Fruit fly (Drosophila melanogaster) whole organism, embryonic: ENCODE data around the gene CG34134.
A peak's percentile ranks its signal among the peaks of the same experiment; 100 is the strongest.

ENCODE experiments used
- Atf3 ChIP-seq: fragments of 200-800 bp; sonication (Bioruptor generic); optimal IDR thresholded peaks from 3 replicates; lab custom pipeline; 2016; ENCODE audit warnings: missing biosample characterization, missing genetic modification characterization
- B-H2 ChIP-seq: fragments of 200-800 bp; sonication (Bioruptor generic); optimal IDR thresholded peaks from 2 replicates; lab custom pipeline; 2018; ENCODE audit warnings: missing biosample characterization, mild to moderate bottlenecking, missing genetic modification characterization
- CG10209 ChIP-seq: fragments of 200-800 bp; sonication (Bioruptor generic); optimal IDR thresholded peaks from 3 replicates; lab custom pipeline; 2017; ENCODE audit warnings: missing biosample characterization, mild to moderate bottlenecking, missing genetic modification characterization, missing genetic modification reagents
- CG1024 ChIP-seq: fragments of 200-800 bp; sonication (Bioruptor generic); IDR thresholded peaks from 2 replicates; pipeline ENCODE4 v1.3.6; 2022; ENCODE audit warnings: missing biosample characterization, missing genetic modification characterization
- CG10274 ChIP-seq: fragments of 200-800 bp; sonication (Bioruptor generic); optimal IDR thresholded peaks from 3 replicates; lab custom pipeline; 2017; ENCODE audit warnings: missing biosample characterization, mild to moderate bottlenecking, missing genetic modification characterization
- CG10321 ChIP-seq: fragments of 200-800 bp; sonication (Bioruptor generic); IDR thresholded peaks from 2 replicates; pipeline ENCODE4 v1.3.6; 2022; ENCODE audit warnings: missing biosample characterization, missing genetic modification characterization
- CG10979 ChIP-seq: fragments of 200-800 bp; sonication (Bioruptor generic); optimal IDR thresholded peaks from 2 replicates; lab custom pipeline; 2018; ENCODE audit warnings: missing biosample characterization, mild to moderate bottlenecking, missing genetic modification characterization, moderate library complexity
- CG15514 ChIP-seq: fragments of 200-800 bp; sonication (Bioruptor generic); optimal IDR thresholded peaks from 3 replicates; lab custom pipeline; 2017; ENCODE audit warnings: missing biosample characterization, missing genetic modification characterization, mild to moderate bottlenecking, moderate library complexity, missing genetic modification reagents
- CG16779 ChIP-seq: fragments of 200-800 bp; sonication (Bioruptor generic); IDR thresholded peaks from 2 replicates; pipeline ENCODE4 v1.3.6; 2022; ENCODE audit warnings: missing biosample characterization, missing genetic modification characterization
- CG2129 ChIP-seq: fragments of 200-800 bp; sonication (Bioruptor generic); IDR thresholded peaks from 2 replicates; pipeline ENCODE4 v1.3.6; 2022; ENCODE audit warnings: missing biosample characterization, missing genetic modification characterization; ENCODE audit not compliant: partially characterized antibody
- CG31365 ChIP-seq: fragments of 200-800 bp; sonication (Bioruptor generic); optimal IDR thresholded peaks from 2 replicates; lab custom pipeline; 2018; ENCODE audit warnings: missing biosample characterization, mild to moderate bottlenecking, missing genetic modification characterization
- CG4707 ChIP-seq: fragments of 200-800 bp; sonication (Bioruptor generic); optimal IDR thresholded peaks from 2 replicates; lab custom pipeline; 2018; ENCODE audit warnings: missing biosample characterization, mild to moderate bottlenecking, missing genetic modification characterization, moderate library complexity
- CG6254 ChIP-seq: fragments of 200-800 bp; sonication (Bioruptor generic); optimal IDR thresholded peaks from 3 replicates; lab custom pipeline; 2017; ENCODE audit warnings: mild to moderate bottlenecking, missing biosample characterization, missing genetic modification reagents, missing genetic modification characterization
- CG7372 ChIP-seq: fragments of 200-800 bp; sonication (Bioruptor generic); IDR thresholded peaks from 2 replicates; pipeline ENCODE4 v1.3.6; 2022; ENCODE audit warnings: missing biosample characterization, missing genetic modification characterization
- CG8765 ChIP-seq: fragments of 200-800 bp; sonication (Bioruptor generic); IDR thresholded peaks from 2 replicates; pipeline ENCODE4 v1.3.6; 2022; ENCODE audit warnings: missing biosample characterization, missing genetic modification characterization
- CG9797 ChIP-seq: fragments of 200-800 bp; sonication (Bioruptor generic); optimal IDR thresholded peaks from 3 replicates; lab custom pipeline; 2018; ENCODE audit warnings: missing biosample characterization, mild to moderate bottlenecking, missing genetic modification characterization
- CHES-1-like ChIP-seq: fragments of 200-800 bp; sonication (Bioruptor generic); optimal IDR thresholded peaks from 2 replicates; lab custom pipeline; 2016; ENCODE audit warnings: missing biosample characterization, missing genetic modification characterization
- Chrac-16 ChIP-seq: fragments of 200-800 bp; sonication (Bioruptor generic); optimal IDR thresholded peaks from 3 replicates; lab custom pipeline; 2016; ENCODE audit warnings: missing biosample characterization, missing genetic modification characterization
- CrebB ChIP-seq: fragments of 200-800 bp; sonication (Bioruptor generic); optimal IDR thresholded peaks from 3 replicates; lab custom pipeline; 2018; ENCODE audit warnings: missing biosample characterization, mild to moderate bottlenecking, missing genetic modification characterization
- D19B ChIP-seq: fragments of 200-800 bp; sonication (Bioruptor generic); optimal IDR thresholded peaks from 2 replicates; lab custom pipeline; 2017; ENCODE audit warnings: missing biosample characterization, mild to moderate bottlenecking, missing genetic modification characterization
- ERR ChIP-seq: fragments of 200-800 bp; sonication (Bioruptor generic); optimal IDR thresholded peaks from 2 replicates; lab custom pipeline; 2016; ENCODE audit warnings: missing biosample characterization, missing genetic modification characterization
- Hr78 ChIP-seq, 2 experiments: fragments of 200-800 bp in 1 of 2; fragments of >200 bp in 1 of 2; sonication (Bioruptor generic) in 1 of 2; optimal IDR thresholded peaks; 2 replicates each; lab custom pipeline; 2017 to 2019; ENCODE audit warnings: missing biosample characterization in 2 of 2, missing genetic modification characterization in 2 of 2, mild to moderate bottlenecking in 1 of 2, moderate library complexity in 1 of 2
- NK7.1 ChIP-seq: fragments of 200-800 bp; sonication (Bioruptor generic); optimal IDR thresholded peaks from 3 replicates; lab custom pipeline; 2016; ENCODE audit warnings: missing biosample characterization, missing genetic modification characterization
- Neu2 ChIP-seq: fragments of 200-800 bp; sonication (Bioruptor generic); optimal IDR thresholded peaks from 3 replicates; lab custom pipeline; 2016; ENCODE audit warnings: missing biosample characterization, missing genetic modification characterization, borderline replicate concordance
- Nf-YA ChIP-seq: fragments of 200-800 bp; sonication (Bioruptor generic); IDR thresholded peaks from 2 replicates; pipeline ENCODE4 v1.3.6; 2022; ENCODE audit warnings: missing biosample characterization, missing genetic modification characterization
- NfI ChIP-seq: fragments of 200-800 bp; sonication (Bioruptor generic); optimal IDR thresholded peaks from 3 replicates; lab custom pipeline; 2018; ENCODE audit warnings: missing biosample characterization, mild to moderate bottlenecking, missing genetic modification characterization, moderate library complexity
- Opbp ChIP-seq: fragments of 200-800 bp; sonication (Bioruptor generic); IDR thresholded peaks from 3 replicates; pipeline ENCODE4 v1.3.6; 2022; ENCODE audit warnings: missing biosample characterization, missing genetic modification characterization; ENCODE audit not compliant: partially characterized antibody
- Sin3A ChIP-seq: fragments of >200 bp; optimal IDR thresholded peaks from 2 replicates; lab custom pipeline; 2018
- Spps ChIP-seq: fragments of 200-800 bp; sonication (Bioruptor generic); optimal IDR thresholded peaks from 2 replicates; lab custom pipeline; 2018; ENCODE audit warnings: missing biosample characterization, mild to moderate bottlenecking, missing genetic modification characterization
- Sry-β ChIP-seq: fragments of 200-800 bp; sonication (Bioruptor generic); optimal IDR thresholded peaks from 2 replicates; lab custom pipeline; 2018; ENCODE audit warnings: missing biosample characterization, mild to moderate bottlenecking, missing genetic modification characterization, moderate library complexity
- Trl ChIP-seq, 3 experiments: fragments of >200 bp in 2 of 3; fragments of 200-800 bp in 1 of 3; sonication (Bioruptor generic) in 1 of 3; optimal IDR thresholded peaks; 2 replicates in 1 of 3; 3 replicates in 2 of 3; lab custom pipeline; 2016 to 2017; ENCODE audit warnings: missing biosample characterization in 1 of 3, missing genetic modification characterization in 1 of 3
- Usf ChIP-seq: fragments of 200-800 bp; sonication (Bioruptor generic); optimal IDR thresholded peaks from 2 replicates; lab custom pipeline; 2017; ENCODE audit warnings: missing genotype, missing biosample characterization, missing genetic modification characterization
- caup ChIP-seq: fragments of 200-800 bp; sonication (Bioruptor generic); optimal IDR thresholded peaks from 3 replicates; lab custom pipeline; 2017; ENCODE audit warnings: missing biosample characterization, mild to moderate bottlenecking, missing genetic modification characterization, moderate library complexity; ENCODE audit not compliant: severe bottlenecking
- ci ChIP-seq: fragments of 200-800 bp; sonication (Bioruptor generic); IDR thresholded peaks from 3 replicates; pipeline ENCODE4 v1.3.6; 2022; ENCODE audit warnings: missing biosample characterization, missing genetic modification characterization
- crc ChIP-seq: fragments of 200-800 bp; sonication (Bioruptor generic); optimal IDR thresholded peaks from 2 replicates; lab custom pipeline; 2016; ENCODE audit warnings: missing biosample characterization, missing genetic modification characterization
- dpn ChIP-seq, 2 experiments: fragments of 200-800 bp; sonication (Bioruptor generic); optimal IDR thresholded peaks; 3 replicates each; lab custom pipeline; 2016; ENCODE audit warnings: missing biosample characterization in 2 of 2, missing genetic modification characterization in 2 of 2
- fd64A ChIP-seq: fragments of 200-800 bp; sonication (Bioruptor generic); optimal IDR thresholded peaks from 3 replicates; lab custom pipeline; 2018; ENCODE audit warnings: missing biosample characterization, mild to moderate bottlenecking, missing genetic modification characterization
- fru ChIP-seq: fragments of >200 bp; optimal IDR thresholded peaks from 2 replicates; lab custom pipeline; 2017
- grau ChIP-seq: fragments of 200-800 bp; optimal IDR thresholded peaks from 3 replicates; lab custom pipeline; 2019; ENCODE audit warnings: missing biosample characterization, mild to moderate bottlenecking, missing genetic modification characterization, moderate library complexity
- kay ChIP-seq: fragments of 200-800 bp; sonication (Bioruptor generic); optimal IDR thresholded peaks from 2 replicates; lab custom pipeline; 2016; ENCODE audit warnings: missing biosample characterization, missing genetic modification characterization
- lola ChIP-seq, 3 experiments: fragments of >200 bp in 2 of 3; fragments of 200-800 bp in 1 of 3; sonication (Bioruptor generic) in 1 of 3; optimal IDR thresholded peaks; 2 replicates each; lab custom pipeline; 2017 to 2019; ENCODE audit warnings: missing biosample characterization in 3 of 3, missing genetic modification characterization in 3 of 3, mild to moderate bottlenecking in 1 of 3, moderate library complexity in 1 of 3
- mirr ChIP-seq: fragments of 200-800 bp; sonication (Bioruptor generic); optimal IDR thresholded peaks from 3 replicates; lab custom pipeline; 2018; ENCODE audit warnings: missing biosample characterization, mild to moderate bottlenecking, missing genetic modification characterization
- onecut ChIP-seq: fragments of 200-800 bp; sonication (Bioruptor generic); IDR thresholded peaks from 2 replicates; pipeline ENCODE4 v1.3.6; 2022; ENCODE audit warnings: missing biosample characterization, missing genetic modification characterization
- pita ChIP-seq: fragments of 200-800 bp; sonication (Bioruptor generic); optimal IDR thresholded peaks from 2 replicates; lab custom pipeline; 2017; ENCODE audit warnings: missing biosample characterization, mild to moderate bottlenecking, missing genetic modification characterization
- repo ChIP-seq: fragments of 200-800 bp; sonication (Bioruptor generic); optimal IDR thresholded peaks from 2 replicates; lab custom pipeline; 2016; ENCODE audit warnings: missing biosample characterization, missing genetic modification characterization
- slbo ChIP-seq: fragments of 200-800 bp; sonication (Bioruptor generic); IDR thresholded peaks from 2 replicates; pipeline ENCODE4 v1.3.6; 2022; ENCODE audit warnings: missing biosample characterization, missing genetic modification characterization
- slou ChIP-seq: fragments of 200-800 bp; sonication (Bioruptor generic); optimal IDR thresholded peaks from 3 replicates; lab custom pipeline; 2016; ENCODE audit warnings: missing biosample characterization, missing genetic modification characterization
- stc ChIP-seq: fragments of 200-800 bp; sonication (Bioruptor generic); IDR thresholded peaks from 2 replicates; pipeline ENCODE4 v1.3.6; 2022; ENCODE audit warnings: missing biosample characterization, missing genetic modification characterization
- toy ChIP-seq: fragments of 200-800 bp; sonication (Bioruptor generic); IDR thresholded peaks from 2 replicates; pipeline ENCODE4 v1.3.6; 2022; ENCODE audit warnings: missing biosample characterization, missing genetic modification characterization
- trem ChIP-seq: fragments of 200-800 bp; optimal IDR thresholded peaks from 3 replicates; lab custom pipeline; 2019; ENCODE audit warnings: missing biosample characterization, mild to moderate bottlenecking, missing genetic modification characterization, moderate library complexity
- yki ChIP-seq: fragments of >200 bp; optimal IDR thresholded peaks from 3 replicates; lab custom pipeline; 2018

CG34134 gene

dm6 chr2L:8156682-8157081 is 33.9 kb downstream of the CG34134 start (continued):
- peak; percentile 64 for TF ChIP-seq CG10979 (tag; lab: Kevin White, UChicago)
- peak in 1 of 3 experiments; percentile 41 for TF ChIP-seq lola (GFP tag; optimal IDR thresholded peaks at IDR 0.05; lab: Kevin White, UChicago)
- peak; percentile 80 for TF ChIP-seq slbo (GFP tag; lab: Robert Waterston, UW)
- no peak for TF ChIP-seq CG6254 (GFP tag; lab: Kevin White, UChicago)
- TF ChIP-seq D19B, result peak; percentile 37
- no peak for TF ChIP-seq fru (lab: Kevin White, UChicago)
- peak; percentile 49; the same call in 1 of the 2 replicates for TF ChIP-seq CG8765
- peak; percentile 67 for TF ChIP-seq CG7372 (GFP tag; lab: Robert Waterston, UW)
- peak; percentile 80 for TF ChIP-seq B-H2
- peak; percentile 57 for TF ChIP-seq CrebB (tag; lab: Kevin White, UChicago)
- no peak for TF ChIP-seq onecut
- TF ChIP-seq Usf (GFP tag; lab: Kevin White, UChicago), result no peak
- no peak for TF ChIP-seq CG31365 (tag; lab: Kevin White, UChicago)
- no peak for TF ChIP-seq pita
- peak; percentile 8 for TF ChIP-seq Atf3 (GFP tag; lab: Kevin White, UChicago)
- TF ChIP-seq Sin3A, result peak; percentile 62
- peak; percentile 69 for TF ChIP-seq grau
- TF ChIP-seq CG9797, result peak; percentile 23
- TF ChIP-seq CG15514 (GFP tag; lab: Kevin White, UChicago), result peak; percentile 82
- TF ChIP-seq mirr (GFP tag; lab: Kevin White, UChicago), result peak; percentile 1
- TF ChIP-seq ci, result peak; percentile 80; the same call in 2 of the 3 replicates
- peak; percentile 73 for TF ChIP-seq caup (GFP tag; lab: Kevin White, UChicago)
- peak; percentile 7 for TF ChIP-seq CG10274 (GFP tag; lab: Kevin White, UChicago)
- peak; percentile 71 to 76 for TF ChIP-seq dpn (GFP tag; optimal IDR thresholded peaks at IDR 0.05; lab: Kevin White, UChicago)
- TF ChIP-seq Opbp (GFP tag; lab: Robert Waterston, UW), result no peak
- no peak for TF ChIP-seq fd64A (GFP tag; lab: Kevin White, UChicago)
- TF ChIP-seq CG1024, result 0 out of 2 replicates have a peak, but pooled peaks have one; percentile 8
- TF ChIP-seq Neu2 (GFP tag; lab: Kevin White, UChicago), result no peak
- peak; percentile 39 for TF ChIP-seq kay (GFP tag; lab: Kevin White, UChicago)
- TF ChIP-seq yki (lab: Kevin White, UChicago), result no peak
- TF ChIP-seq stc (GFP tag; lab: Robert Waterston, UW), result peak; percentile 69
- peak; percentile 73 for TF ChIP-seq NfI (GFP tag; lab: Kevin White, UChicago)
- peak; percentile 29 for TF ChIP-seq Spps (tag; lab: Kevin White, UChicago)
- TF ChIP-seq Sry-β (GFP tag; lab: Kevin White, UChicago), result peak; percentile 25
- no peak for TF ChIP-seq Hr78 (GFP tag; optimal IDR thresholded peaks at IDR 0.05; lab: Kevin White, UChicago)
- TF ChIP-seq CHES-1-like (GFP tag; lab: Kevin White, UChicago), result peak; percentile 71
- TF ChIP-seq CG4707 (GFP tag; lab: Kevin White, UChicago), result no peak
- peak; percentile 71 for TF ChIP-seq slou
- no peak for TF ChIP-seq Nf-YA (GFP tag; lab: Robert Waterston, UW)
- no peak for TF ChIP-seq ERR (GFP tag; lab: Kevin White, UChicago)
- TF ChIP-seq CG2129 (GFP tag; lab: Robert Waterston, UW), result no peak
- peak; percentile 60 for TF ChIP-seq crc
- peak; percentile 63 for TF ChIP-seq trem (tag; lab: Kevin White, UChicago)
- no peak for TF ChIP-seq CG10321 (GFP tag; lab: Robert Waterston, UW)
- peak; percentile 77 for TF ChIP-seq repo (GFP tag; lab: Kevin White, UChicago)
- no peak for TF ChIP-seq Trl (optimal IDR thresholded peaks at IDR 0.05; lab: Kevin White, UChicago)
- TF ChIP-seq Trl (GFP tag; optimal IDR thresholded peaks at IDR 0.05; lab: Kevin White, UChicago), result peak; percentile 77
- TF ChIP-seq Chrac-16 (GFP tag; lab: Kevin White, UChicago), result peak; percentile 49
- peak; percentile 51 for TF ChIP-seq NK7.1 (GFP tag; lab: Kevin White, UChicago)
- no peak for TF ChIP-seq toy (GFP tag; lab: Robert Waterston, UW)
- TF ChIP-seq CG16779 (GFP tag; lab: Robert Waterston, UW), result no peak
- peak; percentile 60 for TF ChIP-seq CG10209 (GFP tag; lab: Kevin White, UChicago)
